Worm (Caenorhabditis elegans): Measurements from ENCODE around the gene M03A1.8.

Gene M03A1.8

ce11 chrII:4562503-4563000 lies 2.4 kb downstream of the M03A1.8 start, which contains the start of gene dao-2:
Gene dao-2 (plus strand): TSS chrII:4562950.
- peak; percentile 68 for TF ChIP-seq blmp-1 (tag; optimal IDR thresholded peaks at IDR 0.05)
- TF ChIP-seq elt-3 (tag; optimal IDR thresholded peaks at IDR 0.05), result peak in 2 of 6 experiments; percentile 50 to 60
- TF ChIP-seq rnt-1 (tag; optimal IDR thresholded peaks at IDR 0.05), result no peak
- no peak for TF ChIP-seq efl-1 (optimal IDR thresholded peaks at IDR 0.05)
- peak in 1 of 2 experiments; percentile 59 for TF ChIP-seq efl-1 (GFP tag; optimal IDR thresholded peaks at IDR 0.05 in 1 of 2)
- TF ChIP-seq C34B4.2 (tag; optimal IDR thresholded peaks at IDR 0.05), result no peak

- no peak for TF ChIP-seq mef-2 (tag; optimal IDR thresholded peaks at IDR 0.05)
- peak; percentile 39 for TF ChIP-seq elt-2 (tag; optimal IDR thresholded peaks at IDR 0.05)
- TF ChIP-seq egl-13 (tag; optimal IDR thresholded peaks at IDR 0.05), result no peak
Observed at ce11 chrII:4565205-4565604, 5.1 kb downstream of the M03A1.8 start.

- TF ChIP-seq xbp-1 (tag; optimal IDR thresholded peaks at IDR 0.05), result no peak
- no peak for TF ChIP-seq zag-1 (tag; optimal IDR thresholded peaks at IDR 0.05)
- no peak for TF ChIP-seq sup-37 (GFP tag; optimal IDR thresholded peaks at IDR 0.05)
- no peak for TF ChIP-seq vab-15 (tag; optimal IDR thresholded peaks at IDR 0.05)
- no peak for TF ChIP-seq lin-14 (GFP tag; optimal IDR thresholded peaks at IDR 0.05)
- no peak for TF ChIP-seq fos-1 (tag; optimal IDR thresholded peaks at IDR 0.05)
- no peak for TF ChIP-seq nhr-47 (tag; optimal IDR thresholded peaks at IDR 0.05)
- no peak for TF ChIP-seq lin-35 (GFP tag; optimal IDR thresholded peaks at IDR 0.05)
- TF ChIP-seq ceh-88 (GFP tag; IDR thresholded peaks at IDR 0.05), result no peak
- no peak for TF ChIP-seq aha-1 (tag; optimal IDR thresholded peaks at IDR 0.05)
- no peak for TF ChIP-seq egl-13 (tag; optimal IDR thresholded peaks at IDR 0.05)
- no peak for TF ChIP-seq nhr-20 (tag; optimal IDR thresholded peaks at IDR 0.05)
- no peak for TF ChIP-seq nhr-84 (tag; optimal IDR thresholded peaks at IDR 0.05)
- no peak for TF ChIP-seq ets-5 (GFP tag; IDR thresholded peaks at IDR 0.05)
- TF ChIP-seq hlh-17 (GFP tag; optimal IDR thresholded peaks at IDR 0.05; ENCODE audit: borderline replicate concordance), result no peak
- TF ChIP-seq ceh-8 (GFP tag; optimal IDR thresholded peaks at IDR 0.05), result no peak
Observed at ce11 chrII:4566237-4566636, 6.1 kb downstream of the M03A1.8 start.

ce11 chrII:4571112-4571511 lies 11.0 kb downstream of the M03A1.8 start:
- TF ChIP-seq lin-14 (GFP tag; optimal IDR thresholded peaks at IDR 0.05) (peak; percentile 9), nhr-85 (tag) (no peak), rnt-1 (tag; optimal IDR thresholded peaks at IDR 0.05) (peak; percentile 20), efl-1 (optimal IDR thresholded peaks at IDR 0.05) (no peak), efl-1 (GFP tag; optimal IDR thresholded peaks at IDR 0.05 in 1 of 2) (peak in 1 of 2 experiments; percentile 63), ama-1 (optimal IDR thresholded peaks at IDR 0.05) (no peak), blmp-1 (tag; optimal IDR thresholded peaks at IDR 0.05) (peak; percentile 5)

- TF ChIP-seq nhr-84 (tag; optimal IDR thresholded peaks at IDR 0.05), result no peak
- TF ChIP-seq efl-1 (optimal IDR thresholded peaks at IDR 0.05), result no peak
- TF ChIP-seq efl-1 (GFP tag; optimal IDR thresholded peaks at IDR 0.05 in 1 of 2), result peak in 1 of 2 experiments; percentile 70
Observed at ce11 chrII:4571868-4572267, 11.7 kb downstream of the M03A1.8 start, which contains the start of gene vab-1. Gene vab-1 (plus strand): TSS chrII:4572000.

- TF ChIP-seq unc-30 (tag; optimal IDR thresholded peaks at IDR 0.05) (no peak), rnt-1 (tag; optimal IDR thresholded peaks at IDR 0.05) (peak; percentile 11)
Observed at ce11 chrII:4572579-4572978, 12.4 kb downstream of the M03A1.8 start.

- peak; percentile 67 for TF ChIP-seq lin-14 (GFP tag; optimal IDR thresholded peaks at IDR 0.05)
- no peak for TF ChIP-seq elt-2 (tag; optimal IDR thresholded peaks at IDR 0.05)
- TF ChIP-seq C16A3.4 (tag; optimal IDR thresholded peaks at IDR 0.05), result no peak
- no peak for TF ChIP-seq nhr-84 (tag; optimal IDR thresholded peaks at IDR 0.05)
- TF ChIP-seq nhr-85 (tag), result peak; percentile 84
- TF ChIP-seq ceh-90 (tag; optimal IDR thresholded peaks at IDR 0.05), result no peak
- TF ChIP-seq vab-15 (tag; optimal IDR thresholded peaks at IDR 0.05), result no peak
- no peak for TF ChIP-seq swsn-7 (tag; optimal IDR thresholded peaks at IDR 0.05)
Observed at ce11 chrII:4573084-4573483, 12.9 kb downstream of the M03A1.8 start.
